Worm (Caenorhabditis elegans) whole organism, early embryonic: ENCODE results near the gene C33D9.13.

Experiments
- B0310.2 ChIP-seq: sonication (generic microtip); optimal IDR thresholded peaks from 2 replicates; lab custom pipeline; 2016; ENCODE audit warnings: mild to moderate bottlenecking, missing genetic modification characterization, missing compliant biosample characterization
- F13C5.2 ChIP-seq: sonication (generic microtip); optimal IDR thresholded peaks from 2 replicates; lab custom pipeline; 2017; ENCODE audit warnings: mild to moderate bottlenecking, missing genetic modification characterization, inconsistent platforms, missing compliant biosample characterization
- aly-1 ChIP-seq: sonication (generic microtip); optimal IDR thresholded peaks from 2 replicates; lab custom pipeline; 2016; ENCODE audit warnings: missing genetic modification characterization, missing compliant biosample characterization
- ama-1 ChIP-seq: fragments of 150-350 bp; optimal IDR thresholded peaks from 2 replicates; lab custom pipeline; 2014
- ceh-13 ChIP-seq: fragments of 200-800 bp; sonication (Bioruptor generic); optimal IDR thresholded peaks from 2 replicates; lab custom pipeline; 2018; ENCODE audit warnings: mild to moderate bottlenecking, missing genetic modification characterization, missing compliant biosample characterization
- ceh-36 ChIP-seq: sonication (generic microtip); optimal IDR thresholded peaks from 2 replicates; lab custom pipeline; 2016; ENCODE audit warnings: missing genetic modification characterization, inconsistent platforms, missing compliant biosample characterization
- ets-7 ChIP-seq: sonication (generic microtip); optimal IDR thresholded peaks from 2 replicates; lab custom pipeline; 2016; ENCODE audit warnings: missing genotype, missing genetic modification characterization, missing compliant biosample characterization
- flt-1 ChIP-seq: fragments of 200-800 bp; sonication (Bioruptor generic); IDR thresholded peaks from 2 replicates; pipeline ENCODE4 v1.3.6; 2022; ENCODE audit warnings: missing genetic modification characterization, missing compliant biosample characterization
- hmbx-1 ChIP-seq: sonication (generic microtip); optimal IDR thresholded peaks from 2 replicates; lab custom pipeline; 2016; ENCODE audit warnings: mild to moderate bottlenecking, missing genetic modification characterization, missing compliant biosample characterization
- hmg-4 ChIP-seq: fragments of 200-800 bp; sonication (Bioruptor generic); optimal IDR thresholded peaks from 2 replicates; lab custom pipeline; 2018; ENCODE audit warnings: mild to moderate bottlenecking, missing genetic modification characterization, missing compliant biosample characterization
- hnd-1 ChIP-seq: sonication (generic microtip); optimal IDR thresholded peaks from 2 replicates; lab custom pipeline; 2016; ENCODE audit warnings: missing genetic modification characterization, missing compliant biosample characterization
- pes-1 ChIP-seq: fragments of 200-800 bp; sonication (Bioruptor generic); IDR thresholded peaks from 2 replicates; pipeline ENCODE4 v1.3.6; 2022; ENCODE audit warnings: missing genetic modification reagents, missing genetic modification characterization, missing compliant biosample characterization
- scrt-1 ChIP-seq: fragments of 200-800 bp; sonication (Bioruptor generic); IDR thresholded peaks from 2 replicates; pipeline ENCODE4 v1.3.6; 2022; ENCODE audit warnings: missing genetic modification characterization, missing compliant biosample characterization
- sea-1 ChIP-seq: fragments of 200-800 bp; sonication (Bioruptor generic); conservative IDR thresholded peaks from 2 replicates; pipeline ENCODE4 v1.3.6; 2022; ENCODE audit warnings: missing genetic modification characterization, missing compliant biosample characterization
- tbx-37 ChIP-seq: fragments of 200-800 bp; sonication (Bioruptor generic); conservative IDR thresholded peaks from 2 replicates; pipeline ENCODE4 v1.3.6; 2022; ENCODE audit warnings: missing genetic modification reagents, missing genetic modification characterization, missing compliant biosample characterization
- tra-4 ChIP-seq: sonication (generic microtip); optimal IDR thresholded peaks from 2 replicates; lab custom pipeline; 2017; ENCODE audit warnings: missing genetic modification characterization, missing compliant biosample characterization

Gene C33D9.13

DNA sequence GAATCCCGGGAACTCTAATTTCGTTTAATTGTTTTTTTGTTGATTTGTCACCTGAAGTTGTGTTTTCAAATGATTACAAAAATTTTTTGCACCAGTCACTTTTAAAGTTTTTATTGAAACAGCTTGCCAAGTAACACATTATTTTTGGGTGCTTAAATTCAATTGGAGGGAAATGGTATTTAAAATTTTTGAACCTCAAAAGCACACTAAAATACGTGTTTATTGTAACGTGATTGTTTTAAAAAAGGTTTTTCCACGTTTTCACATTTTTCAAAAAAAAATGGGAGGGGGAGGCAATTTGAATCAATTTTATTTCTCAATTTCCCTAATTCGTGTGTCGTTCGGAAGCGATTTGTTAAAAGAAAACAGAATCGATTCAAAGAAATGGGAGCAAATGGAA lies 36.1 kb upstream of the C33D9.13 start, which contains the start of gene T28C6.5:
TSS of gene T28C6.5 (plus strand) at position 301 of the 400 bp plus-strand sequence.
- no peak for TF ChIP-seq aly-1 (tag; lab: Kevin White, UChicago)
- no peak for TF ChIP-seq hnd-1 (tag; lab: Kevin White, UChicago)
- no peak for TF ChIP-seq ceh-13 (GFP tag; lab: Kevin White, UChicago)
- TF ChIP-seq tra-4 (tag; lab: Kevin White, UChicago): no peak
- no peak for TF ChIP-seq pes-1 (GFP tag; lab: Robert Waterston, UW)
- TF ChIP-seq sea-1 (GFP tag; lab: Robert Waterston, UW): no peak
- TF ChIP-seq ets-7 (tag; lab: Kevin White, UChicago): no peak
- TF ChIP-seq hmg-4 (GFP tag; lab: Kevin White, UChicago): no peak
- no peak for TF ChIP-seq hmbx-1 (tag; lab: Kevin White, UChicago)
- no peak for TF ChIP-seq F13C5.2 (tag; lab: Kevin White, UChicago)
- TF ChIP-seq flt-1: no peak
- no peak for TF ChIP-seq ceh-36 (tag; lab: Kevin White, UChicago)
- TF ChIP-seq scrt-1 (GFP tag; lab: Robert Waterston, UW): no peak
- no peak for TF ChIP-seq B0310.2 (tag; lab: Kevin White, UChicago)

DNA sequence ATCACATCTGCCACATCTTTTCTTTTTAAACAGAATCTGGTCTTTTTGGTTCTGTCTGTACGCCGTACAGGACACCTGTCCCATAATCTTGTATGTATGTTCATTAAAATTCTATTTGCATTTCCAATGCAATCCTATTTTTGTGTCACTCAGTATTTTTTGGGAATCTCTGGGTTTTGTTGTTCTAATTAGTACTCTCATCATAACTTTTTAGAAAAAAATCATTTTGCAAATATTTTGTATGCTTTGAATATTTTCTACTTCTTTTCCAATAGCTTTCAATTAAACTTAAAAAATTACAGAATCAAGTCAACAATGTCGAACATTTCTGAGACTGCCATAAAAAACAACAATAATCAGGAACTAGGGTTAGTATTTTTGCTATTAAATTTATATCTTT lies 35.0 kb upstream of the C33D9.13 start, which contains the start of gene T28C6.3:
TSS of gene T28C6.3 (plus strand) at position 301 of the 400 bp plus-strand sequence.
- TF ChIP-seq hmg-4 (GFP tag; lab: Kevin White, UChicago) (no peak), hmbx-1 (tag; lab: Kevin White, UChicago) (no peak), aly-1 (tag; lab: Kevin White, UChicago) (no peak), flt-1 (no peak), ets-7 (tag; lab: Kevin White, UChicago) (no peak), ceh-13 (GFP tag; lab: Kevin White, UChicago) (no peak)

DNA sequence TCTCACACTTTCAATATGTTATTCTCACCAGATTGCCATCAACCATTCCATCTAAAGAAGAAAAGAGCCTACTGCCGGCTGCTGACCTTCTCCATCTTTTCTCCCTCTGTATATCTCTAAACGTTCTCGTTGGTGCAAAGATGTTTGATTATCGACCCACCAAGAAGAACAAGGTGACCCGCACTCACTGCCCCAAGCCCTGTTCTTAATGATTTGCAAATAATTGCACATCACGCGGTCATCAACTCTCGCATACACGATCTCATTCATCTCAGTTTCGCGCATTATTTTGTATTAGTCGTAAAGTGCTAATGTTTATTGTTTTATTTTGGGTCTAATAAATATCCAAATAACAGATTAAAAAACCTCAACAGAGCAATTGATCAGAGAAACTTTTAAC lies 34.4 kb upstream of the C33D9.13 start:
- TF ChIP-seq hmg-4 (GFP tag; lab: Kevin White, UChicago): peak; percentile 49
- no peak for TF ChIP-seq tbx-37
- TF ChIP-seq pes-1 (GFP tag; lab: Robert Waterston, UW): 0 out of 2 replicates have a peak, but pooled peaks have one; percentile 15

DNA sequence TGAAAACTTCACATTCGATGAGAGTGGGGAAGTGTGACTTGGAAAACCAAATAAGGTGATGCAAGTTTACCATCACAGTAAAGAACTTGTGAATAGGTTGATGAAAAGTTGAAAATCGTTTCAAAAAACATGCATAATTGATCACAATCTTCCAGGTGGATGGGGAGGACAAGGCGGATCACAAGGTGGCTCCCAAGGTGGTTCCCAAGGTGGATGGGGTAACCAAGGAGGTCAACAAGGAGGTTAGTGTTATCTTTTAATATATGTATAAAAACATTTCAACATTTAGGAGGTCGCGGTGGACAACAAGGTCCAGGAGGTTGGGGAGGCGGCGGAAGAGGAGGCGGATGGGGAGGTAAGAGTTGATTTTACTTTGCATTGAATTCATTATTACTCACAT lies 32.6 kb upstream of the C33D9.13 start, which contains the start of gene T28C6.10:
TSS of gene T28C6.10 (plus strand) at position 301 of the 400 bp plus-strand sequence.
- TF ChIP-seq scrt-1 (GFP tag; lab: Robert Waterston, UW): no peak

DNA sequence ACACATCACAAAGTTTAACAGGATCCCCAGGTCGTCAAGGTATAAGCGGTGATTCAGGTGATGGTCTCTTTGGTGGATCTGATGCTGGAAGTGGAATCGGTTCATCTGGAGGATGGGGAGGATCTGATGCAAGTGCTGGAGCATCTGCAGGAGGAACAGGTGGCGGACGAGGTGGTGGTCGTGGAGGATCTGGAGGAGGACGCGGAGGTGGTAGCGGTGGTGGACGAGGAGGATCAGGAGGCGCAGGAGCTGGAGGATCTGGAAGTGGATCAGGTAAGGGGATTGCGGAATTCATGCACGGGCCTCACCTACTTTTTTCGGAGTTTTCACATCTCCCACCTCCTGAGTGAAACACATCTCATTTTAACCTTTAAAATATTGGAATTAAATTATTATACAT lies 31.5 kb upstream of the C33D9.13 start:
- TF ChIP-seq ceh-36 (tag; lab: Kevin White, UChicago): no peak
- TF ChIP-seq F13C5.2 (tag; lab: Kevin White, UChicago): no peak

DNA sequence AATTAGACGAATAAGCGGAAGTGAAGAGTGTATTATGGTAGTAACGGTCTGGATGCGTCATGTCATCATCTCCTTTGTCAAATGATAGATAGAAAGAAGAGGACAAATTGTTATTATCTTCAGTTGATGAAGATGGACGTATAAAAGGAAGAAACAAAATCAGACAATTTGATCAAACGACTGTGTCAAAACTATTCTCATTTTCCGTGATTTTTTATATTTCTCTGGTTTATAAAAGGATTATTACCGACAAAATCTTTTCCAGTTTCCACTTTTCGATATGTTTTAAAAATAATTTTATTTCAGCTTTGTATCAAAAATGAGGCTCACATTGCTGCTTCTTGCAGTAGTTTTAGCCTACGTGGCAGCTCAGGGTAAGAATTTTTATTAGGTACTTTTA lies 31.0 kb upstream of the C33D9.13 start, which contains the start of gene grsp-2:
TSS of gene grsp-2 (plus strand) at position 301 of the 400 bp plus-strand sequence.
- no peak for TF ChIP-seq ama-1 (lab: Kevin White, UChicago)
- TF ChIP-seq hnd-1 (tag; lab: Kevin White, UChicago): no peak
- no peak for TF ChIP-seq B0310.2 (tag; lab: Kevin White, UChicago)
- TF ChIP-seq F13C5.2 (tag; lab: Kevin White, UChicago): no peak
- TF ChIP-seq hmg-4 (GFP tag; lab: Kevin White, UChicago): no peak
- TF ChIP-seq ceh-13 (GFP tag; lab: Kevin White, UChicago): no peak
- TF ChIP-seq ets-7 (tag; lab: Kevin White, UChicago): no peak
- no peak for TF ChIP-seq sea-1 (GFP tag; lab: Robert Waterston, UW)
- TF ChIP-seq ceh-36 (tag; lab: Kevin White, UChicago): no peak
- no peak for TF ChIP-seq pes-1 (GFP tag; lab: Robert Waterston, UW)

DNA sequence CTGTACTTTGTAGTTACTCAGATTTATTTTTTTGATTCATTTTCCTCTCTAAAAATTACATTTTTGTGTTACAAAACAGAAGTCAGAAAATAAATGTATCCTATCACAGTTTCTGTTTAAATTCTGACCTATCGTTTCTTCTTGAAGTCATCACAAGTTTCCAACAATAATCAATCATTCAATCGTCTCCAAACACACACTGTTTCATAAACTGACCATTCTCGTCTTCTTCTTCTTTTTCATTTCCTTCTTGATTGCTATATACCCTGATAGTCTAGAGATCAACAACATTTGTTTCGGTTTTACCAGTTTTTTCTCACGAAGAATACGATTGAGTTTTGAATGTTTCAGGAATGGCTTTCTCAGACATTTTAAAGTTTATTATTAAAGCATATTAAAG lies 30.1 kb upstream of the C33D9.13 start:
- TF ChIP-seq F13C5.2 (tag; lab: Kevin White, UChicago) (no peak), ceh-13 (GFP tag; lab: Kevin White, UChicago) (no peak), aly-1 (tag; lab: Kevin White, UChicago) (no peak), hmbx-1 (tag; lab: Kevin White, UChicago) (no peak), B0310.2 (tag; lab: Kevin White, UChicago) (no peak), tbx-37 (no peak), ceh-36 (tag; lab: Kevin White, UChicago) (no peak), hnd-1 (tag; lab: Kevin White, UChicago) (no peak), flt-1 (no peak)

DNA sequence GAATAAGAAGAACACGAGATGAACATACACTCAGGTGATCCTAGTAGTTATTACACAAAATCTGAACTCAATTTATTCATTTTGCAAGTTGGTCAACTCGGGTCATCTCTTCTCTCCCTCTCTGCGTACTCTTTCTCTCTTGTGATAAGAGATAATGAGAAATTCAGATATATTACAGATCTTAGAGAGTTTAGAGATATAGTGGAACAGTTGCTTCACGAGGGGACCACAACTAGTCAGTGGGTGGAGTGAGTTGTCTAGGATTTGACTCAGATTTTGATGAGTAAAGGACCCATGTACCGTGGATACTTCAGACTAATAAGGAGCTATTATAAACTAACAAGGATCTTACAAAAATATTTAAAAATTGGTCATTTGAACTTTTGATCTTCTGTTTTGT lies 28.5 kb upstream of the C33D9.13 start, which contains the start of gene exc-5:
TSS of gene exc-5 (minus strand) at position 57 of the 400 bp plus-strand sequence.
- TF ChIP-seq sea-1 (GFP tag; lab: Robert Waterston, UW) (no peak), hnd-1 (tag; lab: Kevin White, UChicago) (no peak), F13C5.2 (tag; lab: Kevin White, UChicago) (no peak), aly-1 (tag; lab: Kevin White, UChicago) (no peak), scrt-1 (GFP tag; lab: Robert Waterston, UW) (no peak), tbx-37 (no peak), tra-4 (tag; lab: Kevin White, UChicago) (no peak), hmbx-1 (tag; lab: Kevin White, UChicago) (no peak), ama-1 (lab: Kevin White, UChicago) (no peak), ceh-13 (GFP tag; lab: Kevin White, UChicago) (no peak), ets-7 (tag; lab: Kevin White, UChicago) (no peak)
